Fruit fly (Drosophila melanogaster): ENCODE measurements around the gene Smyd4-2.
A peak's percentile ranks its signal among the peaks of the same experiment; 100 is the strongest.

Smyd4-2 gene

DNA sequence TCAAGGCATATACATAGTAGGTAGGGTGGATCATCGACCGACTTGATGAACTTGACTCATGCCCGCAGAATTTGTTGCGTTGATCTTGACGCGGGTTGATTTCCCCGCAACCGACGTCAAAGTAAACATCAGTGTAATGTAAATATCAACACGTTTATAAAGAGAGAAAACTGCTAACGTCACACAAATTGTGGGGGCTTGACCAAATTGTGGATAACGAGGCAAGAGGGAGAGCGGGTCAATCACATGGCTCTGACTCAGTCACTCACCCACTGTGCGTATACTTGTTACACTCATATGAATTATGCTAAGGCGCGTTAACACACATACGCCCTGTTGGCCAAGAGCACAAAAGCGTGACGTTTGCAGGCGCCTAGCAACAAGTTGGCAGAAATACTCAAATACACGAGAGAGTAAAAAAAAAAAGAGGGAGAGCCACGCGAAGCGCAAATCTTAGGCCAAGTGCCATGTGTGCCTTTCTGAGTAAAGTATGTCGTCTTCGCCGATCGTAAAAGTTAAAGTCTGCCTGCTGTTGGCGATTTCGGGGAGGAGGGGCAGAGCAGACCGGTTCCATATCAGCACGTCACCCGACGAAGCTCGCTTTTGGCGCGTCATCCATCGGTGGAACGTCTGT is 5.4 kb upstream of the Smyd4-2 start (continued):
- no peak for TF ChIP-seq ab (GFP tag; optimal IDR thresholded peaks at IDR 0.05)
- no peak for TF ChIP-seq Sin3A (optimal IDR thresholded peaks at IDR 0.05)
- TF ChIP-seq CG12236 (GFP tag; optimal IDR thresholded peaks at IDR 0.05): peak; percentile 90
- peak; percentile 85 for TF ChIP-seq Deaf1 (tag; optimal IDR thresholded peaks at IDR 0.05)
- peak; percentile 15 for TF ChIP-seq Spps (tag; optimal IDR thresholded peaks at IDR 0.05)
- TF ChIP-seq CG3065 (GFP tag; optimal IDR thresholded peaks at IDR 0.05): peak; percentile 78
- TF ChIP-seq zen (tag; optimal IDR thresholded peaks at IDR 0.05): no peak
- TF ChIP-seq vvl (GFP tag; IDR thresholded peaks at IDR 0.05): peak; percentile 85
- TF ChIP-seq Mes4 (GFP tag; optimal IDR thresholded peaks at IDR 0.05): peak; percentile 78
- no peak for TF ChIP-seq inv (GFP tag; IDR thresholded peaks at IDR 0.05; ENCODE audit: partially characterized antibody)
- no peak for TF ChIP-seq CG15073 (GFP tag; optimal IDR thresholded peaks at IDR 0.05)
- TF ChIP-seq Trl (optimal IDR thresholded peaks at IDR 0.05): peak; percentile 52 to 88
- peak; percentile 94 for TF ChIP-seq Trl (GFP tag; optimal IDR thresholded peaks at IDR 0.05)
- TF ChIP-seq shn (GFP tag; optimal IDR thresholded peaks at IDR 0.05): peak; percentile 81
- TF ChIP-seq Meics (GFP tag; optimal IDR thresholded peaks at IDR 0.05): peak; percentile 93
- peak; percentile 86 for TF ChIP-seq Adf1 (GFP tag; IDR thresholded peaks at IDR 0.05)
- peak; percentile 26 for TF ChIP-seq CG9797 (GFP tag; optimal IDR thresholded peaks at IDR 0.05)
- no peak for TF ChIP-seq hkb (optimal IDR thresholded peaks at IDR 0.05)
- peak; percentile 98 for TF ChIP-seq hkb (GFP tag; IDR thresholded peaks at IDR 0.05)
- peak; percentile 92 for TF ChIP-seq PHDP (tag; optimal IDR thresholded peaks at IDR 0.05)
- TF ChIP-seq mirr (GFP tag; optimal IDR thresholded peaks at IDR 0.05): peak; percentile 98
- peak; percentile 97 for TF ChIP-seq sr (GFP tag; IDR thresholded peaks at IDR 0.05)
- TF ChIP-seq Myb (GFP tag; optimal IDR thresholded peaks at IDR 0.05): peak; percentile 65
- TF ChIP-seq Dll (GFP tag; IDR thresholded peaks at IDR 0.05; ENCODE audit: partially characterized antibody): no peak
- peak; percentile 89 for TF ChIP-seq CG2875 (GFP tag; optimal IDR thresholded peaks at IDR 0.05)
- TF ChIP-seq gsb-n (tag; optimal IDR thresholded peaks at IDR 0.05): peak; percentile 58
- TF ChIP-seq CG2129 (GFP tag; IDR thresholded peaks at IDR 0.05; ENCODE audit: partially characterized antibody): no peak
- TF ChIP-seq HLH3B (GFP tag; IDR thresholded peaks at IDR 0.05): peak; percentile 94
- peak; percentile 62 for TF ChIP-seq Hr3 (GFP tag; optimal IDR thresholded peaks at IDR 0.05)
- peak; percentile 80 for TF ChIP-seq cas (GFP tag; IDR thresholded peaks at IDR 0.05)
- peak; percentile 68 for TF ChIP-seq Rx (GFP tag; IDR thresholded peaks at IDR 0.05)
- no peak for TF ChIP-seq hbn (GFP tag; IDR thresholded peaks at IDR 0.05; ENCODE audit: partially characterized antibody)
- TF ChIP-seq ATbp (GFP tag; optimal IDR thresholded peaks at IDR 0.05): peak; percentile 98
- TF ChIP-seq CHES-1-like (GFP tag; optimal IDR thresholded peaks at IDR 0.05): peak; percentile 97
- peak; percentile 90 for TF ChIP-seq CG14441 (GFP tag; IDR thresholded peaks at IDR 0.05)
- peak; percentile 90 for TF ChIP-seq CG17912 (GFP tag; optimal IDR thresholded peaks at IDR 0.05)
- TF ChIP-seq ara (GFP tag; IDR thresholded peaks at IDR 0.05): peak; percentile 81
- peak; percentile 84 for TF ChIP-seq CG6175 (GFP tag; IDR thresholded peaks at IDR 0.05)
- TF ChIP-seq Six4 (GFP tag; optimal IDR thresholded peaks at IDR 0.05): peak; percentile 69
- TF ChIP-seq sug (tag; optimal IDR thresholded peaks at IDR 0.05): peak; percentile 94
- no peak for TF ChIP-seq fd102C (GFP tag; optimal IDR thresholded peaks at IDR 0.05)
- no peak for TF ChIP-seq CG14860 (GFP tag; IDR thresholded peaks at IDR 0.05; ENCODE audit: partially characterized antibody)
- peak; percentile 22 for TF ChIP-seq CG17829 (tag; optimal IDR thresholded peaks at IDR 0.05)
- TF ChIP-seq mam (GFP tag; optimal IDR thresholded peaks at IDR 0.05): peak; percentile 79
- peak; percentile 76 for TF ChIP-seq tap (tag; optimal IDR thresholded peaks at IDR 0.05)
- peak; percentile 88 for TF ChIP-seq CG11696 (GFP tag; IDR thresholded peaks at IDR 0.05)
- peak; percentile 83; the same call in 2 of the 3 replicates for TF ChIP-seq B-H1 (GFP tag; IDR thresholded peaks at IDR 0.05)
- TF ChIP-seq CG34376 (GFP tag; optimal IDR thresholded peaks at IDR 0.05): peak; percentile 99
- TF ChIP-seq Ets97D (GFP tag; optimal IDR thresholded peaks at IDR 0.05): peak; percentile 65
- peak; percentile 86 for TF ChIP-seq Max (GFP tag; optimal IDR thresholded peaks at IDR 0.05)
- TF ChIP-seq wek (GFP tag; optimal IDR thresholded peaks at IDR 0.05): peak; percentile 92
